Worm (Caenorhabditis elegans) whole organism, young adult: Measurements from ENCODE around the gene C28H8.2.

Source experiments
- B0019.2 ChIP-seq: fragments of 200-800 bp; sonication (Bioruptor generic); conservative IDR thresholded peaks from 2 replicates; pipeline ENCODE4 v1.3.6; 2022; ENCODE audit warnings: missing genetic modification reagents, missing genetic modification characterization, missing compliant biosample characterization
- B0035.1 ChIP-seq: sonication (generic microtip); optimal IDR thresholded peaks from 2 replicates; lab custom pipeline; 2016; ENCODE audit warnings: missing genetic modification characterization, mild to moderate bottlenecking, missing compliant biosample characterization, missing genotype, missing genetic modification reagents
- B0261.1 ChIP-seq: sonication (generic microtip); optimal IDR thresholded peaks from 2 replicates; lab custom pipeline; 2016; ENCODE audit warnings: mild to moderate bottlenecking, missing genetic modification characterization, moderate library complexity, missing compliant biosample characterization
- D2030.7 ChIP-seq: fragments of 200-800 bp; sonication (Bioruptor generic); IDR thresholded peaks from 2 replicates; pipeline ENCODE4 v1.3.6; 2022; ENCODE audit warnings: missing genetic modification reagents, missing genetic modification characterization, missing compliant biosample characterization
- F10E7.11 ChIP-seq: sonication (generic microtip); optimal IDR thresholded peaks from 2 replicates; lab custom pipeline; 2017; ENCODE audit warnings: mild to moderate bottlenecking, missing genetic modification characterization, moderate library complexity, missing compliant biosample characterization
- F22D6.2 ChIP-seq: sonication (generic microtip); optimal IDR thresholded peaks from 2 replicates; lab custom pipeline; 2016; ENCODE audit warnings: mild to moderate bottlenecking, missing genetic modification characterization, missing compliant biosample characterization
- F33H1.4 ChIP-seq: fragments of 200-800 bp; sonication (Bioruptor generic); IDR thresholded peaks from 2 replicates; pipeline ENCODE4 v1.3.6; 2022; ENCODE audit warnings: missing genetic modification reagents, missing genetic modification characterization, missing compliant biosample characterization
- F37B4.10 ChIP-seq: fragments of 200-800 bp; sonication (Bioruptor generic); IDR thresholded peaks from 2 replicates; pipeline ENCODE4 v1.3.6; 2022; ENCODE audit warnings: missing genetic modification characterization, missing compliant biosample characterization
- F39B2.1 ChIP-seq: fragments of 200-800 bp; sonication (Bioruptor generic); IDR thresholded peaks from 2 replicates; pipeline ENCODE4 v1.3.6; 2022; ENCODE audit warnings: missing genetic modification reagents, missing genetic modification characterization, missing compliant biosample characterization
- F49E8.2 ChIP-seq: sonication (generic microtip); optimal IDR thresholded peaks from 3 replicates; lab custom pipeline; 2017; ENCODE audit warnings: missing genetic modification characterization, mild to moderate bottlenecking, missing compliant biosample characterization, antibody characterized with exemption, moderate library complexity; ENCODE audit not compliant: insufficient read depth
- T07F8.4 ChIP-seq: sonication (generic microtip); optimal IDR thresholded peaks from 2 replicates; lab custom pipeline; 2016; ENCODE audit warnings: mild to moderate bottlenecking, missing genetic modification characterization, moderate library complexity, missing compliant biosample characterization
- T26A5.8 ChIP-seq: sonication (generic microtip); optimal IDR thresholded peaks from 2 replicates; lab custom pipeline; 2016; ENCODE audit warnings: missing genetic modification characterization, missing compliant biosample characterization
- Y53F4B.3 ChIP-seq: fragments of 200-800 bp; sonication (Bioruptor generic); IDR thresholded peaks from 2 replicates; pipeline ENCODE4 v1.3.6; 2022; ENCODE audit warnings: missing genetic modification reagents, missing genetic modification characterization, missing compliant biosample characterization
- Y53G8AR.9 ChIP-seq: fragments of 200-800 bp; sonication (Bioruptor generic); conservative IDR thresholded peaks from 2 replicates; pipeline ENCODE4 v1.3.6; 2022; ENCODE audit warnings: missing genetic modification reagents, missing genetic modification characterization, missing compliant biosample characterization
- atf-7 ChIP-seq: sonication (generic microtip); optimal IDR thresholded peaks from 2 replicates; lab custom pipeline; 2017; ENCODE audit warnings: mild to moderate bottlenecking, missing genetic modification characterization, missing compliant biosample characterization
- attf-3 ChIP-seq: fragments of 200-800 bp; sonication (Bioruptor generic); conservative IDR thresholded peaks from 2 replicates; pipeline ENCODE4 v1.3.6; 2022; ENCODE audit warnings: missing genetic modification reagents, missing genetic modification characterization, missing compliant biosample characterization
- ccch-3 ChIP-seq: fragments of 200-800 bp; sonication (Bioruptor generic); optimal IDR thresholded peaks from 2 replicates; lab custom pipeline; 2018; ENCODE audit warnings: mild to moderate bottlenecking, missing genetic modification characterization, missing compliant biosample characterization
- ceh-27 ChIP-seq: fragments of 200-800 bp; sonication (Bioruptor generic); optimal IDR thresholded peaks from 2 replicates; lab custom pipeline; 2018; ENCODE audit warnings: mild to moderate bottlenecking, missing genetic modification characterization, moderate library complexity, missing compliant biosample characterization
- ceh-58 ChIP-seq: fragments of 200-800 bp; sonication (Bioruptor generic); IDR thresholded peaks from 2 replicates; pipeline ENCODE4 v1.3.6; 2022; ENCODE audit warnings: missing genetic modification characterization, missing compliant biosample characterization
- ceh-91 ChIP-seq: fragments of 200-800 bp; sonication (Bioruptor generic); IDR thresholded peaks from 2 replicates; pipeline ENCODE4 v1.3.6; 2022; ENCODE audit warnings: missing genetic modification reagents, missing genetic modification characterization, missing compliant biosample characterization
- chd-7 ChIP-seq: sonication (generic microtip); optimal IDR thresholded peaks from 2 replicates; lab custom pipeline; 2016; ENCODE audit warnings: mild to moderate bottlenecking, missing genetic modification characterization, moderate library complexity, missing compliant biosample characterization
- die-1 ChIP-seq: sonication (generic microtip); optimal IDR thresholded peaks from 2 replicates; lab custom pipeline; 2016; ENCODE audit warnings: missing genotype, mild to moderate bottlenecking, missing genetic modification characterization, missing compliant biosample characterization
- dox-1 ChIP-seq: fragments of 200-800 bp; sonication (Bioruptor generic); IDR thresholded peaks from 2 replicates; pipeline ENCODE4 v1.3.6; 2022; ENCODE audit warnings: missing genetic modification reagents, missing genetic modification characterization, missing compliant biosample characterization
- egl-44 ChIP-seq: fragments of 200-800 bp; sonication (Bioruptor generic); IDR thresholded peaks from 2 replicates; pipeline ENCODE4 v1.3.6; 2022; ENCODE audit warnings: missing genetic modification reagents, missing genetic modification characterization, missing compliant biosample characterization
- ekl-4 ChIP-seq: fragments of 200-800 bp; sonication (Bioruptor generic); IDR thresholded peaks from 2 replicates; pipeline ENCODE4 v1.3.6; 2022; ENCODE audit warnings: missing genetic modification reagents, missing genetic modification characterization, missing compliant biosample characterization
- ets-4 ChIP-seq: fragments of 200-800 bp; sonication (Bioruptor generic); optimal IDR thresholded peaks from 2 replicates; lab custom pipeline; 2018; ENCODE audit warnings: mild to moderate bottlenecking, missing genetic modification characterization, missing compliant biosample characterization
- fkh-3 ChIP-seq: sonication (generic microtip); optimal IDR thresholded peaks from 2 replicates; lab custom pipeline; 2016; ENCODE audit warnings: mild to moderate bottlenecking, missing genetic modification characterization, missing compliant biosample characterization
- him-1 ChIP-seq: sonication (generic microtip); optimal IDR thresholded peaks from 2 replicates; lab custom pipeline; 2016; ENCODE audit warnings: missing genotype, missing genetic modification reagents, missing genetic modification characterization, missing compliant biosample characterization
- hlh-12 ChIP-seq: sonication (generic microtip); optimal IDR thresholded peaks from 2 replicates; lab custom pipeline; 2016; ENCODE audit warnings: missing genetic modification characterization, missing compliant biosample characterization
- hmg-1.2 ChIP-seq: fragments of 200-800 bp; sonication (Bioruptor generic); IDR thresholded peaks from 2 replicates; pipeline ENCODE4 v1.3.6; 2022; ENCODE audit warnings: missing genetic modification reagents, missing genetic modification characterization, missing compliant biosample characterization
- hrde-1 ChIP-seq: sonication (generic microtip); optimal IDR thresholded peaks from 2 replicates; lab custom pipeline; 2016; ENCODE audit warnings: missing genetic modification characterization, mild to moderate bottlenecking, missing compliant biosample characterization, moderate library complexity, missing genotype, missing genetic modification reagents, borderline replicate concordance
- lin-40 ChIP-seq: sonication (generic microtip); optimal IDR thresholded peaks from 2 replicates; lab custom pipeline; 2016; ENCODE audit warnings: missing genetic modification characterization, mild to moderate bottlenecking, missing compliant biosample characterization, missing genotype, missing genetic modification reagents
- mes-4 ChIP-seq: sonication (generic microtip); optimal IDR thresholded peaks from 2 replicates; lab custom pipeline; 2016; ENCODE audit warnings: missing genotype, missing genetic modification characterization, missing compliant biosample characterization
- mxl-1 ChIP-seq: sonication (generic microtip); optimal IDR thresholded peaks from 2 replicates; lab custom pipeline; 2016; ENCODE audit warnings: missing genetic modification characterization, missing compliant biosample characterization
- nhr-80 ChIP-seq: sonication (generic microtip); optimal IDR thresholded peaks from 2 replicates; lab custom pipeline; 2016; ENCODE audit warnings: missing genetic modification characterization, missing compliant biosample characterization
- nhr-90 ChIP-seq: sonication (generic microtip); optimal IDR thresholded peaks from 2 replicates; lab custom pipeline; 2016; ENCODE audit warnings: missing genotype, mild to moderate bottlenecking, missing genetic modification characterization, missing compliant biosample characterization
- repo-1 ChIP-seq: sonication (generic microtip); optimal IDR thresholded peaks from 2 replicates; lab custom pipeline; 2017; ENCODE audit warnings: mild to moderate bottlenecking, missing genetic modification characterization, missing compliant biosample characterization
- rpc-1 ChIP-seq, 2 experiments: fragments of 150-350 bp in 1 of 2; sonication (generic microtip) in 1 of 2; optimal IDR thresholded peaks; 2 replicates each; lab custom pipeline; 2014 to 2018; ENCODE audit warnings: missing biosample characterization in 1 of 2, missing genetic modification characterization in 1 of 2, missing genetic modification reagents in 1 of 2, missing genotype in 1 of 2
- zfh-2 ChIP-seq: fragments of 200-800 bp; sonication (Bioruptor generic); conservative IDR thresholded peaks from 2 replicates; pipeline ENCODE4 v1.3.6; 2022; ENCODE audit warnings: missing genetic modification reagents, missing genetic modification characterization, missing compliant biosample characterization
- zim-3 ChIP-seq: sonication (generic microtip); optimal IDR thresholded peaks from 2 replicates; lab custom pipeline; 2017; ENCODE audit warnings: mild to moderate bottlenecking, missing genetic modification characterization, moderate library complexity, missing compliant biosample characterization
- ztf-26 ChIP-seq: sonication (generic microtip); optimal IDR thresholded peaks from 2 replicates; lab custom pipeline; 2017; ENCODE audit warnings: missing genetic modification characterization, missing compliant biosample characterization
- ztf-28 ChIP-seq: fragments of 200-800 bp; sonication (Bioruptor generic); IDR thresholded peaks from 2 replicates; pipeline ENCODE4 v1.3.6; 2022; ENCODE audit warnings: missing genetic modification reagents, missing genetic modification characterization, missing compliant biosample characterization
- ztf-3 ChIP-seq: fragments of 200-800 bp; sonication (Bioruptor generic); optimal IDR thresholded peaks from 2 replicates; lab custom pipeline; 2018; ENCODE audit warnings: mild to moderate bottlenecking, missing genetic modification characterization, missing compliant biosample characterization

The C28H8.2 gene

ce11 chrIII:5951589-5952378 is 31.7 kb downstream of the C28H8.2 start:
- TF ChIP-seq egl-44 (GFP tag; lab: Robert Waterston, UW) (no peak), zfh-2 (GFP tag; lab: Robert Waterston, UW) (0 out of 2 replicates have a peak, but pooled peaks have one; percentile 6), mes-4 (tag; lab: Kevin White, UChicago) (no peak), rpc-1 (optimal IDR thresholded peaks at IDR 0.05; lab: Kevin White, UChicago) (no peak), rpc-1 (tag; optimal IDR thresholded peaks at IDR 0.05; lab: Kevin White, UChicago) (no peak), ceh-27 (GFP tag; lab: Kevin White, UChicago) (peak; percentile 86), ceh-58 (GFP tag; lab: Robert Waterston, UW) (0 out of 2 replicates have a peak, but pooled peaks have one; percentile 58), lin-40 (tag; lab: Kevin White, UChicago) (peak; percentile 25), chd-7 (peak; percentile 7), T26A5.8 (no peak)

DNA sequence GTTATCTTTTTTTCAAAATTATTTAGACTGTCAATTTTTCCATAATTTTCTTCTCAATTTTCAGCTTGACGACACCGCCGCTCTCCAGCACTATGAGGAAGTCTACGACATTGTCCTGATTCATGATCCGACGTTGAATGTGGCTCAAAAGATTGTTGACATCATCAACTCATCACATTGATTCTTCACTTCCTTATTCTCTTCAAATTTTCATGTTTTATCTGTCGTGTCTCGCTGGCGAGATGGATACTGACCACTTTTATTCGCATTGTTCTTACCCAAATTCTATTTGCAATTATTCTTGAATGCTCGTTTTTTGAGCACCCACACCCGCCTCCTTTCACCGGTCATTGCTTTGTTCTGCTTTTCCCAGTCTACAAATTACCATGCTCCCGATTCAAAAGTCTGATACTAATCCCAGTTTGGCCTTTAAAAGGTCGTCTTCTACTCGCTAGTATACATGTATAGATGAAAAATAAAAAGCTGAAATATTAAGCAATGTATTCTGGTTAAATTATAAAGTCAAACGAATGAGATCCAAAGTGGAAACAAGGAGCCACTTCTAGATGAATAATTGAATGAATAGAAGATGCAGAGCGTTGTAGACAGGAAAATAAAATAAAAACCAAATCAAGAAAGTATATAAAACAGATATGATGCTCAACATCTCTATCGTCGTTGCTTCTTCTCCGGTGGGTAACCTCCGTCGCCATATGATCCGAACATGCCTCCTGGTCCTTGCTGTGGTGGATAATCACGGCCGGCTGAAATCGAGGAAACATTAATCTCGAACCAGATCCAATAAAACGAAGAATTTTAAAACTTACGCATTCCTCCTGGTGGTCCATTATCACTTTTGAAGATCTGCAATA is 33.2 kb downstream of the C28H8.2 start:
- no peak for TF ChIP-seq nhr-80
- TF ChIP-seq mxl-1 (tag; lab: Kevin White, UChicago) = no peak
- no peak for TF ChIP-seq B0019.2 (GFP tag; lab: Robert Waterston, UW)
- no peak for TF ChIP-seq Y53F4B.3 (GFP tag; lab: Robert Waterston, UW)
- TF ChIP-seq rpc-1 (optimal IDR thresholded peaks at IDR 0.05; lab: Kevin White, UChicago) = no peak
- no peak for TF ChIP-seq rpc-1 (tag; optimal IDR thresholded peaks at IDR 0.05; lab: Kevin White, UChicago)
- no peak for TF ChIP-seq F22D6.2 (tag; lab: Kevin White, UChicago)
- no peak for TF ChIP-seq ceh-91 (GFP tag; lab: Robert Waterston, UW)
- peak; percentile 23 for TF ChIP-seq B0035.1 (tag; lab: Kevin White, UChicago)
- TF ChIP-seq ztf-3 (GFP tag; lab: Kevin White, UChicago) = no peak
- no peak for TF ChIP-seq attf-3 (GFP tag; lab: Robert Waterston, UW)
- TF ChIP-seq fkh-3 (tag; lab: Kevin White, UChicago) = no peak
- peak; percentile 76 for TF ChIP-seq him-1 (tag; lab: Kevin White, UChicago)
- TF ChIP-seq die-1 (tag; lab: Kevin White, UChicago) = no peak
- no peak for TF ChIP-seq T07F8.4 (tag; lab: Kevin White, UChicago)
- TF ChIP-seq Y53G8AR.9 (GFP tag; lab: Robert Waterston, UW) = peak; percentile 63
- no peak for TF ChIP-seq atf-7 (tag; lab: Kevin White, UChicago)
- TF ChIP-seq B0261.1 (tag; lab: Kevin White, UChicago) = no peak
- TF ChIP-seq zim-3 = no peak
- peak; percentile 49 for TF ChIP-seq repo-1 (tag; lab: Kevin White, UChicago)
- TF ChIP-seq ekl-4 (GFP tag; lab: Robert Waterston, UW) = peak; percentile 7; the same call in 1 of the 2 replicates
- TF ChIP-seq D2030.7 (GFP tag; lab: Robert Waterston, UW) = no peak
- TF ChIP-seq F37B4.10 = no peak
- TF ChIP-seq T26A5.8 = no peak
- no peak for TF ChIP-seq ccch-3 (GFP tag; lab: Kevin White, UChicago)
- TF ChIP-seq hmg-1.2 (GFP tag; lab: Robert Waterston, UW) = no peak
- peak; percentile 61 for TF ChIP-seq F49E8.2 (tag; lab: Kevin White, UChicago)
- TF ChIP-seq ztf-26 (tag; lab: Kevin White, UChicago) = no peak
- TF ChIP-seq nhr-90 (tag; lab: Kevin White, UChicago) = no peak
- TF ChIP-seq ets-4 = no peak
- no peak for TF ChIP-seq ztf-28 (GFP tag; lab: Robert Waterston, UW)
- 0 out of 2 replicates have a peak, but pooled peaks have one; percentile 62 for TF ChIP-seq ceh-58 (GFP tag; lab: Robert Waterston, UW)
- TF ChIP-seq hrde-1 (tag; lab: Kevin White, UChicago) = peak; percentile 88
- peak; percentile 21 for TF ChIP-seq F10E7.11
- peak; percentile 35; the same call in 1 of the 2 replicates for TF ChIP-seq dox-1 (GFP tag; lab: Robert Waterston, UW)
- TF ChIP-seq hlh-12 (tag; lab: Kevin White, UChicago) = no peak
- TF ChIP-seq F33H1.4 = no peak
- TF ChIP-seq F39B2.1 = no peak
- TF ChIP-seq egl-44 (GFP tag; lab: Robert Waterston, UW) = no peak
